Fruit fly (Drosophila melanogaster) whole organism, wandering third instar larva: ENCODE measurements around the gene CG15543.

Source experiments
- Hr78 ChIP-seq: fragments of >200 bp; optimal IDR thresholded peaks from 2 replicates; lab custom pipeline; 2017; ENCODE audit warnings: missing biosample characterization, missing genetic modification characterization
- OdsH ChIP-seq: fragments of 200-800 bp; sonication (Bioruptor generic); optimal IDR thresholded peaks from 2 replicates; lab custom pipeline; 2016; ENCODE audit warnings: missing biosample characterization, mild to moderate bottlenecking, missing genetic modification characterization
- br ChIP-seq: fragments of 200-800 bp; sonication (Bioruptor generic); optimal IDR thresholded peaks from 2 replicates; lab custom pipeline; 2016; ENCODE audit warnings: missing biosample characterization, missing genetic modification characterization
- fru ChIP-seq: fragments of 200-800 bp; sonication (Bioruptor generic); optimal IDR thresholded peaks from 3 replicates; lab custom pipeline; 2016; ENCODE audit warnings: missing biosample characterization, mild to moderate bottlenecking, missing genetic modification characterization
- h ChIP-seq: fragments of 200-800 bp; sonication (Bioruptor generic); optimal IDR thresholded peaks from 3 replicates; lab custom pipeline; 2016; ENCODE audit warnings: missing biosample characterization, mild to moderate bottlenecking, missing genetic modification characterization
- psq ChIP-seq: fragments of 200-800 bp; sonication (Bioruptor generic); optimal IDR thresholded peaks from 3 replicates; lab custom pipeline; 2017; ENCODE audit warnings: missing biosample characterization, mild to moderate bottlenecking, missing genetic modification characterization, moderate library complexity
- sv ChIP-seq: fragments of 200-800 bp; sonication (Bioruptor generic); optimal IDR thresholded peaks from 3 replicates; lab custom pipeline; 2016; ENCODE audit warnings: missing biosample characterization, missing genetic modification characterization
- usp ChIP-seq: fragments of >200 bp; optimal IDR thresholded peaks from 2 replicates; lab custom pipeline; 2017; ENCODE audit warnings: missing biosample characterization, missing genetic modification characterization

DNA sequence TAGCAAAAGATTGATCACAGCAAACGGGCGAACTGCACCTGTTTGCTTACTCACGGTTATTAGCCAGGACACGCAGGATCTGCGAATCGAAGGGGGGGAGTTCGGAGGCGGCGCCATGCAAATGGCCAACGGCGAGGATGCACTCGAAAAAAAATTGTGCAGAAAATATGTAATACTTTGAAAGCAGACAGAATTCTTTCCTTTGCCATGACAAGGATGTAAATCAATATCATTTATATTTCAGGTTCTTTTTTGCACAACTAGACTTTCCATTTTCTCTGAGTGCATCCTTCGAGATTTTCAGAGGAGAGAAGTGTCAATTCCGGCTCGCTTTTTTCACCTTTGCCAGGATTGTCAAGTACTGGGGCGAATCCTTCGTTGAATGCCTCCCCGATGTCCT, 33.4 kb upstream of the CG15543 start:
- TF ChIP-seq OdsH (no peak), h (GFP tag; lab: Kevin White, UChicago) (no peak), Hr78 (GFP tag; lab: Kevin White, UChicago) (no peak), br (GFP tag; lab: Kevin White, UChicago) (no peak), fru (GFP tag; lab: Kevin White, UChicago) (no peak), sv (GFP tag; lab: Kevin White, UChicago) (no peak), usp (GFP tag; lab: Kevin White, UChicago) (no peak), psq (GFP tag; lab: Kevin White, UChicago) (no peak)
